Worm (Caenorhabditis elegans) whole organism, young adult: ENCODE results near the gene zipt-2.2.

Source experiments
- F39B2.1 ChIP-seq: fragments of 200-800 bp; sonication (Bioruptor generic); IDR thresholded peaks from 2 replicates; pipeline ENCODE4 v1.3.6; 2022; ENCODE audit warnings: missing genetic modification reagents, missing genetic modification characterization, missing compliant biosample characterization
- Y67H2A.10 ChIP-seq: fragments of 200-800 bp; sonication (Bioruptor generic); conservative IDR thresholded peaks from 2 replicates; pipeline ENCODE4 v1.3.6; 2022; ENCODE audit warnings: missing genetic modification reagents, missing genetic modification characterization, missing compliant biosample characterization
- ZK185.1 ChIP-seq: sonication (generic microtip); optimal IDR thresholded peaks from 2 replicates; lab custom pipeline; 2016; ENCODE audit warnings: mild to moderate bottlenecking, missing genetic modification characterization, missing compliant biosample characterization; ENCODE audit not compliant: poor library complexity, severe bottlenecking
- aptf-3 ChIP-seq: fragments of 200-800 bp; sonication (Bioruptor generic); IDR thresholded peaks from 2 replicates; pipeline ENCODE4 v1.3.6; 2022; ENCODE audit warnings: missing genetic modification characterization, missing compliant biosample characterization
- attf-3 ChIP-seq: fragments of 200-800 bp; sonication (Bioruptor generic); conservative IDR thresholded peaks from 2 replicates; pipeline ENCODE4 v1.3.6; 2022; ENCODE audit warnings: missing genetic modification reagents, missing genetic modification characterization, missing compliant biosample characterization
- hrde-1 ChIP-seq: sonication (generic microtip); optimal IDR thresholded peaks from 2 replicates; lab custom pipeline; 2016; ENCODE audit warnings: missing genetic modification characterization, mild to moderate bottlenecking, missing compliant biosample characterization, moderate library complexity, missing genotype, missing genetic modification reagents, borderline replicate concordance
- madf-3 ChIP-seq: fragments of 200-800 bp; sonication (Bioruptor generic); IDR thresholded peaks from 2 replicates; pipeline ENCODE4 v1.3.6; 2022; ENCODE audit warnings: missing genetic modification reagents, missing genetic modification characterization, missing compliant biosample characterization
- mel-28 ChIP-seq: sonication (generic microtip); optimal IDR thresholded peaks from 2 replicates; lab custom pipeline; 2016; ENCODE audit warnings: borderline replicate concordance, mild to moderate bottlenecking, missing genetic modification characterization, missing compliant biosample characterization
- nhr-120 ChIP-seq: fragments of 200-800 bp; sonication (Bioruptor generic); IDR thresholded peaks from 2 replicates; pipeline ENCODE4 v1.3.6; 2022; ENCODE audit warnings: missing genetic modification characterization, missing compliant biosample characterization
- pha-4 ChIP-seq: fragments of 150-350 bp; sonication (generic microtip); optimal IDR thresholded peaks from 2 replicates; lab custom pipeline; 2014; ENCODE audit warnings: missing biosample characterization, missing genetic modification reagents, missing genetic modification characterization
- sea-2 ChIP-seq: fragments of 200-800 bp; sonication (Bioruptor generic); IDR thresholded peaks from 2 replicates; pipeline ENCODE4 v1.3.6; 2022; ENCODE audit warnings: missing genetic modification characterization, missing compliant biosample characterization
- snpc-1.3 ChIP-seq: sonication (generic microtip); optimal IDR thresholded peaks from 2 replicates; lab custom pipeline; 2017; ENCODE audit warnings: missing genetic modification characterization, mild to moderate bottlenecking, missing compliant biosample characterization, antibody characterized with exemption, moderate library complexity, missing genotype, missing genetic modification reagents; ENCODE audit not compliant: insufficient read depth
- tbx-9 ChIP-seq: sonication (generic microtip); optimal IDR thresholded peaks from 2 replicates; lab custom pipeline; 2016; ENCODE audit warnings: borderline replicate concordance, missing genetic modification characterization, inconsistent platforms, missing compliant biosample characterization
- ztf-18 ChIP-seq: sonication (generic microtip); optimal IDR thresholded peaks from 2 replicates; lab custom pipeline; 2016; ENCODE audit warnings: missing genotype, mild to moderate bottlenecking, missing genetic modification characterization, missing compliant biosample characterization

- TF ChIP-seq aptf-3 (GFP tag; lab: Robert Waterston, UW) (no peak), attf-3 (GFP tag; lab: Robert Waterston, UW) (no peak), nhr-120 (GFP tag; lab: Robert Waterston, UW) (no peak), tbx-9 (tag; lab: Kevin White, UChicago) (no peak), sea-2 (GFP tag; lab: Robert Waterston, UW) (no peak), ZK185.1 (tag; lab: Kevin White, UChicago) (no peak), pha-4 (tag; lab: Kevin White, UChicago) (no peak), madf-3 (GFP tag; lab: Robert Waterston, UW) (no peak), F39B2.1 (GFP tag; lab: Robert Waterston, UW) (no peak), hrde-1 (tag; lab: Kevin White, UChicago) (no peak), snpc-1.3 (no peak), ztf-18 (tag; lab: Kevin White, UChicago) (no peak), mel-28 (tag; lab: Kevin White, UChicago) (no peak), Y67H2A.10 (GFP tag; lab: Robert Waterston, UW) (no peak)
These were observed 851 bp upstream of the zipt-2.2 start for ce11 chrIV:4236025-4236407.
